Fruit fly (Drosophila melanogaster) whole organism, embryonic: Measurements from ENCODE around the gene RpL23A.

Experiments
- Abd-B ChIP-seq: fragments of 200-800 bp; sonication (Bioruptor generic); optimal IDR thresholded peaks from 2 replicates; lab custom pipeline; 2018; ENCODE audit warnings: missing biosample characterization, mild to moderate bottlenecking, missing genetic modification characterization, moderate library complexity
- Blimp-1 ChIP-seq: fragments of 200-800 bp; sonication (Bioruptor generic); optimal IDR thresholded peaks from 3 replicates; lab custom pipeline; 2018; ENCODE audit warnings: missing biosample characterization, missing genetic modification characterization, mild to moderate bottlenecking, moderate library complexity, missing genetic modification reagents
- CG11504 ChIP-seq: fragments of 200-800 bp; sonication (Bioruptor generic); optimal IDR thresholded peaks from 3 replicates; lab custom pipeline; 2019; ENCODE audit warnings: missing biosample characterization, mild to moderate bottlenecking, missing genetic modification characterization, moderate library complexity
- CG12155 ChIP-seq: fragments of 200-800 bp; sonication (Bioruptor generic); optimal IDR thresholded peaks from 3 replicates; lab custom pipeline; 2016; ENCODE audit warnings: missing biosample characterization, missing genetic modification characterization
- CG15601 ChIP-seq: fragments of 200-800 bp; sonication (Bioruptor generic); optimal IDR thresholded peaks from 3 replicates; lab custom pipeline; 2019; ENCODE audit warnings: missing biosample characterization, mild to moderate bottlenecking, missing genetic modification characterization, moderate library complexity
- CG1832 ChIP-seq: fragments of 200-800 bp; sonication (Bioruptor generic); optimal IDR thresholded peaks from 2 replicates; lab custom pipeline; 2017; ENCODE audit warnings: missing biosample characterization, mild to moderate bottlenecking, missing genetic modification characterization, inconsistent platforms
- CG4360 ChIP-seq: fragments of 200-800 bp; sonication (Bioruptor generic); IDR thresholded peaks from 2 replicates; pipeline ENCODE4 v1.3.6; 2022; ENCODE audit warnings: missing biosample characterization, missing genetic modification characterization
- CG4617 ChIP-seq: fragments of 200-800 bp; sonication (Bioruptor generic); optimal IDR thresholded peaks from 3 replicates; lab custom pipeline; 2016; ENCODE audit warnings: missing biosample characterization, missing genetic modification characterization, borderline replicate concordance
- CG5245 ChIP-seq: fragments of 200-800 bp; sonication (Bioruptor generic); optimal IDR thresholded peaks from 3 replicates; lab custom pipeline; 2016; ENCODE audit warnings: missing biosample characterization, missing genetic modification characterization
- CG6689 ChIP-seq: fragments of 200-800 bp; sonication (Bioruptor generic); IDR thresholded peaks from 2 replicates; pipeline ENCODE4 v1.3.6; 2022; ENCODE audit warnings: missing biosample characterization, missing genetic modification characterization
- Dad ChIP-seq: fragments of 200-800 bp; sonication (Bioruptor generic); optimal IDR thresholded peaks from 3 replicates; lab custom pipeline; 2016; ENCODE audit warnings: missing biosample characterization, missing genetic modification characterization
- Dip2 ChIP-seq: fragments of 200-800 bp; sonication (Bioruptor generic); IDR thresholded peaks from 2 replicates; pipeline ENCODE4 v1.3.6; 2022; ENCODE audit warnings: missing biosample characterization, missing genetic modification characterization
- Dp ChIP-seq: fragments of 200-800 bp; sonication (Bioruptor generic); optimal IDR thresholded peaks from 2 replicates; lab custom pipeline; 2018; ENCODE audit warnings: missing biosample characterization, mild to moderate bottlenecking, missing genetic modification characterization, moderate library complexity
- E2f2 ChIP-seq: fragments of 200-800 bp; sonication (Bioruptor generic); IDR thresholded peaks from 2 replicates; pipeline ENCODE4 v1.3.6; 2022; ENCODE audit warnings: missing biosample characterization, missing genetic modification characterization
- Elba2 ChIP-seq: fragments of 200-800 bp; sonication (Bioruptor generic); optimal IDR thresholded peaks from 3 replicates; lab custom pipeline; 2016; ENCODE audit warnings: missing biosample characterization, missing genetic modification characterization
- Med ChIP-seq: fragments of 200-800 bp; sonication (Bioruptor generic); peaks from one replicate; lab custom pipeline; 2016; ENCODE audit warnings: missing biosample characterization, missing genetic modification characterization, mild to moderate bottlenecking, inconsistent platforms, moderate library complexity
- Nf-YB ChIP-seq: fragments of 200-800 bp; sonication (Bioruptor generic); optimal IDR thresholded peaks from 3 replicates; lab custom pipeline; 2019; ENCODE audit warnings: missing biosample characterization, mild to moderate bottlenecking, missing genetic modification characterization, moderate library complexity
- PHDP ChIP-seq: fragments of 200-800 bp; sonication (Bioruptor generic); optimal IDR thresholded peaks from 3 replicates; lab custom pipeline; 2018; ENCODE audit warnings: missing biosample characterization, mild to moderate bottlenecking, missing genetic modification characterization, moderate library complexity
- Spps ChIP-seq: fragments of 200-800 bp; sonication (Bioruptor generic); optimal IDR thresholded peaks from 2 replicates; lab custom pipeline; 2018; ENCODE audit warnings: missing biosample characterization, mild to moderate bottlenecking, missing genetic modification characterization
- Trl ChIP-seq, 3 experiments: fragments of >200 bp in 2 of 3; fragments of 200-800 bp in 1 of 3; sonication (Bioruptor generic) in 1 of 3; optimal IDR thresholded peaks; 2 replicates in 1 of 3; 3 replicates in 2 of 3; lab custom pipeline; 2016 to 2017; ENCODE audit warnings: missing biosample characterization in 1 of 3, missing genetic modification characterization in 1 of 3
- br ChIP-seq: fragments of >200 bp; optimal IDR thresholded peaks from 2 replicates; lab custom pipeline; 2017
- cad ChIP-seq: fragments of >200 bp; optimal IDR thresholded peaks from 2 replicates; lab custom pipeline; 2017; ENCODE audit warnings: missing biosample characterization, missing genetic modification characterization
- crp ChIP-seq, 2 experiments: fragments of 200-800 bp; sonication (Bioruptor generic); optimal IDR thresholded peaks; 2 replicates in 1 of 2; 3 replicates in 1 of 2; lab custom pipeline; 2017; ENCODE audit warnings: missing biosample characterization in 2 of 2, missing genetic modification characterization in 2 of 2, mild to moderate bottlenecking in 1 of 2, moderate library complexity in 1 of 2
- dpn ChIP-seq, 2 experiments: fragments of 200-800 bp; sonication (Bioruptor generic); optimal IDR thresholded peaks; 3 replicates each; lab custom pipeline; 2016; ENCODE audit warnings: missing biosample characterization in 2 of 2, missing genetic modification characterization in 2 of 2
- gcm2 ChIP-seq: fragments of 200-800 bp; sonication (Bioruptor generic); optimal IDR thresholded peaks from 2 replicates; lab custom pipeline; 2016; ENCODE audit warnings: missing biosample characterization, missing genetic modification characterization
- ham ChIP-seq: fragments of 200-800 bp; sonication (Bioruptor generic); IDR thresholded peaks from 2 replicates; pipeline ENCODE4 v1.3.6; 2022; ENCODE audit warnings: missing biosample characterization, missing genetic modification characterization
- kni ChIP-seq: fragments of 200-800 bp; sonication (Bioruptor generic); optimal IDR thresholded peaks from 3 replicates; lab custom pipeline; 2017; ENCODE audit warnings: mild to moderate bottlenecking, missing biosample characterization, missing genetic modification reagents, missing genetic modification characterization
- mld ChIP-seq: fragments of 200-800 bp; sonication (Bioruptor generic); IDR thresholded peaks from 3 replicates; pipeline ENCODE4 v1.3.6; 2022; ENCODE audit warnings: missing biosample characterization, missing genetic modification characterization; ENCODE audit not compliant: partially characterized antibody
- pfk ChIP-seq: fragments of 200-800 bp; sonication (Bioruptor generic); optimal IDR thresholded peaks from 2 replicates; lab custom pipeline; 2018; ENCODE audit warnings: missing biosample characterization, mild to moderate bottlenecking, missing genetic modification characterization, moderate library complexity
- pzg ChIP-seq: fragments of 200-800 bp; sonication (Bioruptor generic); optimal IDR thresholded peaks from 3 replicates; lab custom pipeline; 2018; ENCODE audit warnings: missing biosample characterization, mild to moderate bottlenecking, missing genetic modification characterization, moderate library complexity
- repo ChIP-seq: fragments of 200-800 bp; sonication (Bioruptor generic); optimal IDR thresholded peaks from 2 replicates; lab custom pipeline; 2016; ENCODE audit warnings: missing biosample characterization, missing genetic modification characterization
- seq ChIP-seq: fragments of 200-800 bp; sonication (Bioruptor generic); IDR thresholded peaks from 2 replicates; pipeline ENCODE4 v1.3.6; 2022; ENCODE audit warnings: missing biosample characterization, missing genetic modification characterization
- sima ChIP-seq: fragments of 200-800 bp; sonication (Bioruptor generic); optimal IDR thresholded peaks from 2 replicates; lab custom pipeline; 2016; ENCODE audit warnings: missing biosample characterization, missing genetic modification characterization
- slp2 ChIP-seq: fragments of 200-800 bp; sonication (Bioruptor generic); optimal IDR thresholded peaks from 2 replicates; lab custom pipeline; 2016; ENCODE audit warnings: missing biosample characterization, missing genetic modification characterization
- sug ChIP-seq: fragments of 200-800 bp; optimal IDR thresholded peaks from 2 replicates; lab custom pipeline; 2019; ENCODE audit warnings: missing biosample characterization, mild to moderate bottlenecking, missing genetic modification characterization, moderate library complexity
- z ChIP-seq: fragments of 200-800 bp; sonication (Bioruptor generic); IDR thresholded peaks from 3 replicates; pipeline ENCODE4 v1.3.6; 2022; ENCODE audit warnings: missing biosample characterization, missing genetic modification characterization
- zfh1 ChIP-seq: fragments of 200-800 bp; sonication (Bioruptor generic); IDR thresholded peaks from 3 replicates; pipeline ENCODE4 v1.3.6; 2022; ENCODE audit warnings: missing biosample characterization, missing genetic modification characterization

The RpL23A gene

DNA sequence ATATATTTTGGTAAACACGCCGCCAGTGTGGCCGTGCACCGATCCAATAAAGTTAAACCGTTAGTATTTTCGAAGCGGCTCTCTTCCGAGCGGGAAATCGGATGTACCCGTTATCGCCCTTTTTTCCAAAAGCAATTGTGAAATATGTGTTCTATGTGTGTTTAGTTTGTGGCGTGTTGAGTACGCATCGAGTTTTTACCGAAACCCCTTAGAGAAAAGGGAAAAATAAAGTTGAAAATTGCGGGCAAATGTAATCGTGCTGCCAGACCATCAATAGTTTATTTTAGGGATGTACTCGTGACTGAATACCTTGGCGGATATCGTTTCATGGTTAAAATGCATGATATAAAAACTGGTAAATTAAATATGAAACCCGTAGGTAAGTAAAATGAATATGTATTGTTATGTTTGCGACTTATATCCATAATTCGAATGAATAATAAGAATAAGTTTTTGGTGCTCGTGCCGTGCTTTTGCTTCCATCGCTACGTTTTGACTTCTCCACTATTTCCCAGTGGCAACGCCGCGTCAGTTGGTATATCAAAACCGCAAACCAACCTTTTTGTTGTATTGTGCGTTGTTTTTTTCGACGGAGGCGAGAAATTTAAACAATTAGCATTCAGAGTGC, 29.2 kb downstream of the RpL23A start, which contains the start of the genes Mettl2 and Bgb (continued):
- TF ChIP-seq sima (GFP tag; lab: Kevin White, UChicago) (peak; percentile 40), CG11504 (tag; lab: Kevin White, UChicago) (no peak), CG5245 (GFP tag; lab: Kevin White, UChicago) (peak; percentile 65), slp2 (peak; percentile 66), CG15601 (tag; lab: Kevin White, UChicago) (no peak), pfk (GFP tag; lab: Kevin White, UChicago) (no peak)

DNA sequence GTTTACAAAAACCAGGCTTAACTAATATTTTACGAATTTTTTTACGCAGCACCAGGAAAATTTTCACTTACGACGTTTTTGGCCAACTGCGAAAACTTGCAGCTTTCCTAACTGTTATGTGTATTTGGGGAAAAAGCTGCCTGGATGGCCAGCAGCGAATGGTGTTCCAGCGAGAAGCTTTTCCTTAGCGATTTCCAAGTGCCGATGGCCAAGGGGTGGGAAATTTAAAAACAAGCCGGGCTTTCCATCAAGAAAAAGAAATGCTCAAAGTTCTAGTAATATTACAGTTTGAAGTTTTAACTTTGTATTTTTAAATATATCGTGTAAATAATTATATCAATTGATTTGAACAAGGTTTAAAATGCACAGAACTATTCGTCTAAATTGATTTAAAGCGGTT, 30.8 kb downstream of the RpL23A start, which contains the start of gene nSyb:
Gene nSyb, minus strand, starts transcription at position 101 of the 400 bp plus-strand sequence.
- TF ChIP-seq CG12155 (GFP tag; lab: Kevin White, UChicago) (peak; percentile 85), Abd-B (GFP tag; lab: Kevin White, UChicago) (no peak), E2f2 (peak; percentile 44; the same call in 1 of the 2 replicates), br (lab: Kevin White, UChicago) (no peak), Dp (GFP tag; lab: Kevin White, UChicago) (peak; percentile 48), Spps (tag; lab: Kevin White, UChicago) (no peak), pzg (GFP tag; lab: Kevin White, UChicago) (peak; percentile 1)
- TF ChIP-seq, all 482 proteins: peak for 4

DNA sequence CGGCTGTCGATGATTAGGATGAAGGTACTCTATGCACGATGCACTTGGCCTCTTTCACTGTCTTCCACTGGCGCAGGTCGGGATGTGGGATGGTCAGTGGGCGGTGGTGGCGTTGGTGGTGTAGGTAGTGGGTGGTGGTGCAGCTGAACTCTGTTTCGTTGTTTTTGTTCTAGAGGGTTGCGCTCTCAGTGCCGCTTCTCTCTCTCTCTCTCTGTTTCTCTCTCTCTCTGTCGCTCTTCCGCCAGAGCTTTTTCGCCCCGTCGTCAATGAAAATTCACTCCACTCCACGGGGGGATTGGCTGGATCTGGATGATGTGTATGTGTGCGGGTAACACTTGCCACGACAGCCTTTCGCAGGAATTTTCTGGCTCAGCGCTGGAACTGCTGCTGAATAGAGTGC, 31.6 kb downstream of the RpL23A start:
- no peak for TF ChIP-seq PHDP (tag; lab: Kevin White, UChicago)
- peak; percentile 27 for TF ChIP-seq CG1832 (GFP tag; lab: Kevin White, UChicago)
- TF ChIP-seq Nf-YB (GFP tag; lab: Kevin White, UChicago) = no peak
- TF ChIP-seq zfh1 (GFP tag; lab: Robert Waterston, UW) = no peak
- TF ChIP-seq Trl (optimal IDR thresholded peaks at IDR 0.05; lab: Kevin White, UChicago) = peak; percentile 55 to 76
- no peak for TF ChIP-seq Trl (GFP tag; optimal IDR thresholded peaks at IDR 0.05; lab: Kevin White, UChicago)
- TF ChIP-seq seq (GFP tag; lab: Robert Waterston, UW) = peak; percentile 37; the same call in 1 of the 2 replicates
- TF ChIP-seq CG6689 (GFP tag; lab: Robert Waterston, UW) = no peak
- TF ChIP-seq crp (GFP tag; optimal IDR thresholded peaks at IDR 0.05; lab: Kevin White, UChicago) = no peak
- TF ChIP-seq Elba2 (GFP tag; lab: Kevin White, UChicago) = peak; percentile 12
- peak; percentile 50 for TF ChIP-seq Med (GFP tag; lab: Kevin White, UChicago)
- no peak for TF ChIP-seq kni (GFP tag; lab: Kevin White, UChicago)
- no peak for TF ChIP-seq Dip2 (GFP tag; lab: Robert Waterston, UW)
- TF ChIP-seq dpn (GFP tag; optimal IDR thresholded peaks at IDR 0.05; lab: Kevin White, UChicago) = no peak
- no peak for TF ChIP-seq ham
- TF ChIP-seq z (GFP tag; lab: Robert Waterston, UW) = 0 out of 3 replicates have a peak, but pooled peaks have one; percentile 22
- no peak for TF ChIP-seq mld
- TF ChIP-seq gcm2 = no peak
- no peak for TF ChIP-seq Dad
- no peak for TF ChIP-seq repo
- no peak for TF ChIP-seq slp2
- no peak for TF ChIP-seq CG4617
- no peak for TF ChIP-seq cad
- no peak for TF ChIP-seq CG4360
- no peak for TF ChIP-seq Blimp-1 (GFP tag; lab: Kevin White, UChicago)
- no peak for TF ChIP-seq sug (tag; lab: Kevin White, UChicago)
